Worm (Caenorhabditis elegans) whole organism, L2 larva: Measurements from ENCODE around the gene far-1.

ENCODE experiments used
- C34F6.9 ChIP-seq: fragments of 150-350 bp; optimal IDR thresholded peaks from 2 replicates; lab custom pipeline; 2014; ENCODE audit warnings: missing biosample characterization, missing genetic modification characterization
- F13H6.1 ChIP-seq: sonication (generic microtip); optimal IDR thresholded peaks from 2 replicates; lab custom pipeline; 2016; ENCODE audit warnings: missing genetic modification characterization, missing compliant biosample characterization
- R02D3.7 ChIP-seq: fragments of 150-350 bp; optimal IDR thresholded peaks from 2 replicates; lab custom pipeline; 2014; ENCODE audit warnings: missing biosample characterization, missing genetic modification characterization
- Y55F3AM.14 ChIP-seq: fragments of 200-800 bp; sonication (Bioruptor generic); optimal IDR thresholded peaks from 2 replicates; lab custom pipeline; 2018; ENCODE audit warnings: mild to moderate bottlenecking, missing genetic modification characterization, missing compliant biosample characterization
- alr-1 ChIP-seq: fragments of 150-350 bp; optimal IDR thresholded peaks from 2 replicates; lab custom pipeline; 2014; ENCODE audit warnings: missing biosample characterization, missing genetic modification characterization
- aly-2 ChIP-seq: fragments of 150-350 bp; optimal IDR thresholded peaks from 2 replicates; lab custom pipeline; 2014; ENCODE audit warnings: missing biosample characterization, missing genetic modification characterization
- ama-1 ChIP-seq: fragments of 150-350 bp; optimal IDR thresholded peaks from 2 replicates; lab custom pipeline; 2018; ENCODE audit warnings: inconsistent platforms
- blmp-1 ChIP-seq: sonication (generic microtip); optimal IDR thresholded peaks from 2 replicates; lab custom pipeline; 2017; ENCODE audit warnings: missing genetic modification characterization, mild to moderate bottlenecking, missing compliant biosample characterization, antibody characterized with exemption, moderate library complexity; ENCODE audit not compliant: insufficient read depth
- ceh-16 ChIP-seq: fragments of 150-350 bp; optimal IDR thresholded peaks from 2 replicates; lab custom pipeline; 2014; ENCODE audit warnings: missing biosample characterization, missing genetic modification characterization
- ceh-82 ChIP-seq: fragments of 150-350 bp; optimal IDR thresholded peaks from 2 replicates; lab custom pipeline; 2014; ENCODE audit warnings: missing biosample characterization, missing genetic modification characterization
- crh-2 ChIP-seq: sonication (generic microtip); optimal IDR thresholded peaks from 2 replicates; lab custom pipeline; 2017; ENCODE audit warnings: missing biosample characterization, missing genetic modification characterization
- dmd-4 ChIP-seq: sonication (generic microtip); optimal IDR thresholded peaks from 2 replicates; lab custom pipeline; 2017; ENCODE audit warnings: missing biosample characterization, missing genetic modification characterization
- egl-27 ChIP-seq: sonication (generic microtip); optimal IDR thresholded peaks from 3 replicates; lab custom pipeline; 2017; ENCODE audit warnings: missing biosample characterization, missing genetic modification reagents, missing genetic modification characterization
- elt-1 ChIP-seq: fragments of 150-350 bp; optimal IDR thresholded peaks from 2 replicates; lab custom pipeline; 2014; ENCODE audit warnings: missing biosample characterization, missing genetic modification characterization
- elt-3 ChIP-seq: sonication (generic microtip); optimal IDR thresholded peaks from 2 replicates; lab custom pipeline; 2017; ENCODE audit warnings: missing biosample characterization, missing genetic modification characterization
- fos-1 ChIP-seq: fragments of 150-350 bp; optimal IDR thresholded peaks from 2 replicates; lab custom pipeline; 2014; ENCODE audit warnings: missing biosample characterization, missing genetic modification characterization
- gmeb-1 ChIP-seq: fragments of 150-350 bp; optimal IDR thresholded peaks from 2 replicates; lab custom pipeline; 2014; ENCODE audit warnings: missing biosample characterization, missing genetic modification characterization
- lin-11 ChIP-seq: fragments of 150-350 bp; sonication (generic microtip); optimal IDR thresholded peaks from 2 replicates; lab custom pipeline; 2014; ENCODE audit warnings: missing biosample characterization, missing genetic modification characterization, inconsistent platforms, mixed read lengths
- lin-13 ChIP-seq: fragments of 150-350 bp; optimal IDR thresholded peaks from 2 replicates; lab custom pipeline; 2014; ENCODE audit warnings: missing biosample characterization, missing genetic modification reagents, missing genetic modification characterization
- lin-39 ChIP-seq: fragments of 150-350 bp; optimal IDR thresholded peaks from 2 replicates; lab custom pipeline; 2014; ENCODE audit warnings: missing biosample characterization, missing genetic modification reagents, missing genetic modification characterization
- lsy-2 ChIP-seq, 2 experiments: fragments of 150-350 bp in 1 of 2; sonication (generic microtip) in 1 of 2; optimal IDR thresholded peaks; 2 replicates each; lab custom pipeline; 2014 to 2017; ENCODE audit warnings: missing biosample characterization in 2 of 2, missing genetic modification characterization in 2 of 2
- mab-5 ChIP-seq: fragments of 150-350 bp; optimal IDR thresholded peaks from 2 replicates; lab custom pipeline; 2014; ENCODE audit warnings: missing biosample characterization, missing genetic modification characterization
- mdl-1 ChIP-seq, 2 experiments: fragments of 150-350 bp in 1 of 2; sonication (generic microtip) in 1 of 2; optimal IDR thresholded peaks; 2 replicates each; lab custom pipeline; 2017; ENCODE audit warnings: missing biosample characterization in 2 of 2, missing genetic modification characterization in 2 of 2
- nhr-10 ChIP-seq: sonication (generic microtip); optimal IDR thresholded peaks from 2 replicates; lab custom pipeline; 2017; ENCODE audit warnings: missing biosample characterization, missing genetic modification characterization
- nhr-12 ChIP-seq: fragments of 150-350 bp; optimal IDR thresholded peaks from 2 replicates; lab custom pipeline; 2014; ENCODE audit warnings: missing biosample characterization, missing genetic modification characterization
- nhr-129 ChIP-seq: fragments of 150-350 bp; optimal IDR thresholded peaks from 2 replicates; lab custom pipeline; 2014; ENCODE audit warnings: missing biosample characterization, missing genetic modification characterization
- nhr-21 ChIP-seq: fragments of 150-350 bp; optimal IDR thresholded peaks from 2 replicates; lab custom pipeline; 2014; ENCODE audit warnings: missing biosample characterization, missing genetic modification characterization
- nhr-23 ChIP-seq: fragments of 150-350 bp; optimal IDR thresholded peaks from 2 replicates; lab custom pipeline; 2014; ENCODE audit warnings: missing biosample characterization, missing genetic modification reagents, missing genetic modification characterization
- nhr-237 ChIP-seq: fragments of 150-350 bp; optimal IDR thresholded peaks from 2 replicates; lab custom pipeline; 2014; ENCODE audit warnings: missing biosample characterization, missing genetic modification characterization
- nhr-25 ChIP-seq: fragments of 150-350 bp; sonication (generic microtip); optimal IDR thresholded peaks from 3 replicates; lab custom pipeline; 2014; ENCODE audit warnings: missing biosample characterization, missing genetic modification characterization
- nhr-77 ChIP-seq: fragments of 150-350 bp; optimal IDR thresholded peaks from 2 replicates; lab custom pipeline; 2014; ENCODE audit warnings: missing biosample characterization, missing genetic modification characterization
- sma-3 ChIP-seq: sonication (generic microtip); optimal IDR thresholded peaks from 2 replicates; lab custom pipeline; 2016; ENCODE audit warnings: missing genetic modification reagents, missing genetic modification characterization, missing compliant biosample characterization
- sma-9 ChIP-seq, 2 experiments: fragments of 150-350 bp in 1 of 2; sonication (generic microtip) in 1 of 2; optimal IDR thresholded peaks; 2 replicates each; lab custom pipeline; 2014 to 2016; ENCODE audit warnings: missing genetic modification characterization in 2 of 2, mild to moderate bottlenecking in 1 of 2, missing biosample characterization in 1 of 2, missing compliant biosample characterization in 1 of 2, missing genetic modification reagents in 1 of 2, moderate library complexity in 1 of 2
- unc-39 ChIP-seq: fragments of 150-350 bp; optimal IDR thresholded peaks from 2 replicates; lab custom pipeline; 2014; ENCODE audit warnings: missing biosample characterization, missing genetic modification characterization
- unc-55 ChIP-seq: fragments of 150-350 bp; sonication (generic microtip); optimal IDR thresholded peaks from 3 replicates; lab custom pipeline; 2014; ENCODE audit warnings: missing biosample characterization, missing genetic modification reagents, missing genetic modification characterization
- unc-62 ChIP-seq: fragments of 150-350 bp; optimal IDR thresholded peaks from 2 replicates; lab custom pipeline; 2014; ENCODE audit warnings: missing biosample characterization, missing genetic modification reagents, missing genetic modification characterization
- zag-1 ChIP-seq: fragments of 150-350 bp; optimal IDR thresholded peaks from 2 replicates; lab custom pipeline; 2014; ENCODE audit warnings: missing biosample characterization, missing genetic modification characterization
- ztf-1 ChIP-seq: fragments of 200-800 bp; sonication (Bioruptor generic); conservative IDR thresholded peaks from 2 replicates; pipeline ENCODE4 v1.3.6; 2022; ENCODE audit warnings: missing genetic modification characterization, missing compliant biosample characterization
- ztf-11 ChIP-seq: sonication (generic microtip); optimal IDR thresholded peaks from 2 replicates; lab custom pipeline; 2017; ENCODE audit warnings: missing biosample characterization, missing genetic modification characterization
- ztf-4 ChIP-seq: fragments of 150-350 bp; optimal IDR thresholded peaks from 2 replicates; lab custom pipeline; 2014; ENCODE audit warnings: missing biosample characterization, missing genetic modification characterization

far-1 gene

DNA sequence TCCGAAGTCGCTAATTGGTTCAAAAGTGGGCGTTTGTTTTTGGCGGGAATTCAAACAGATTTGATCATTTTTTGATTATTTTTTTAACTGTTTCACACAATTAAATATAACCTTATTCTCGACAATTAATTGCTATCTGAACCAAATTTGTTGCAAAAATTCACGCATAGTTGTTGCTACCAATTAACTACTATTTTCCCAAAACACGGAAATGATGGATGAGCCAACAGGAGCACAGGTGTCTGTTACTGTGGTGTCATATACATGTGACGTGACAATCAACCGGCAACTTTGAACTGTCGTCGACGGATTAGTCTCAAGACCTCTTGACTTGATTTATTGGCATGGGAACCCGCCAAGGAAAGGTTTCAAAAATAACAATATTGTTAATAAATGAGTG lies 8.3 kb downstream of the far-1 start:
- TF ChIP-seq alr-1 (no peak), nhr-23 (no peak), nhr-10 (tag; lab: Kevin White, UChicago) (no peak), ztf-1 (GFP tag; lab: Robert Waterston, UW) (no peak)

DNA sequence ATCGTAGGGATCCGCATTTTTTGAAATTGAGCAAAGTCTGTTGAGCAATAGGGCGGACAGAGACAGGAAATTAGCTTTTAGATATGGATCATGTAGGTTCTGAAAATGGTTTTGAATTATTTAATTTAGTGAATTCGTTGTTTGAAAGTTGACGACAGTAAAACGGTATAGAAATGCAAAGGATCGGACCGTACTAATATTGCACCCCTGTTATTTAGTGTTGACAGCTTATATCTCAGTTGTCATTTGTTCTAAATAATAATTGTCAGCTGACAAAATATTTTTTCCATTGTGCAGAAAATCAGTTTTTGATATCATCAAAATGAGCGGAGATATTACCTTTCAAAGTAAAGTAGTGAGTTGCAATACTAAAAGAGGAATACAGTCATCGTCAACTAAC lies 9.6 kb downstream of the far-1 start, which contains the start of gene lin-12:
Gene lin-12, minus strand, starts transcription at position 101 of the 400 bp plus-strand sequence.
- TF ChIP-seq nhr-237 (tag; lab: Kevin White, UChicago) (no peak), ztf-4 (tag; lab: Kevin White, UChicago) (no peak), alr-1 (no peak), ama-1 (lab: Kevin White, UChicago) (no peak), nhr-10 (tag; lab: Kevin White, UChicago) (no peak), ceh-16 (no peak), lin-13 (GFP tag; lab: Kevin White, UChicago) (no peak), elt-1 (tag; lab: Kevin White, UChicago) (no peak), nhr-25 (tag; lab: Kevin White, UChicago) (no peak), blmp-1 (tag; lab: Kevin White, UChicago) (no peak), Y55F3AM.14 (GFP tag; lab: Kevin White, UChicago) (no peak), sma-9 (GFP tag; optimal IDR thresholded peaks at IDR 0.05; lab: Kevin White, UChicago) (no peak), sma-9 (tag; optimal IDR thresholded peaks at IDR 0.05; lab: Kevin White, UChicago) (no peak), nhr-129 (no peak), R02D3.7 (tag; lab: Kevin White, UChicago) (no peak), ceh-82 (no peak), nhr-21 (tag; lab: Kevin White, UChicago) (no peak), sma-3 (GFP tag; lab: Kevin White, UChicago) (no peak), egl-27 (tag; lab: Kevin White, UChicago) (no peak), mab-5 (tag; lab: Kevin White, UChicago) (no peak), nhr-12 (tag; lab: Kevin White, UChicago) (no peak)
- TF ChIP-seq, all 48 proteins: peak for 0

DNA sequence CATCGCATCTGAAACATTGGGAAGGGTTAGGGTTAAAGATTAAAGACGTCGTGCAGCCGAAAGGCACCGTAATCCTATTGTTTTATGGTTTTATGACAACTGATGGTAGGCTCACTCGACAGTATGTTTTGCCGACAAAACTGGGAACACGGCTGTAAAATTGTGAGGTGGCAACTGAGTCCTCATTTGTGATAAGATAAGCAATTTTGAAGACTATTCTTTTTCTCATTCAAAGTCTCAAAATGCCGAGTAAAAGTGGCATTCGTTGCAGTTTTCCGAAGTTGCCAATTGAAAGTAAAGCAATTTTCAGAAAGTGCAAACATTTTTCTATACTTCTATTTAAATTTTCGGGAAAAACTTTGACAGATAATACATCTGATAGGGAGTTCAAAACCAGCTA lies 11.3 kb downstream of the far-1 start:
- TF ChIP-seq gmeb-1 (tag; lab: Kevin White, UChicago) (no peak), Y55F3AM.14 (GFP tag; lab: Kevin White, UChicago) (no peak), ceh-82 (no peak), lsy-2 (tag; optimal IDR thresholded peaks at IDR 0.05; lab: Kevin White, UChicago) (no peak), unc-62 (GFP tag; lab: Kevin White, UChicago) (no peak), nhr-23 (no peak), lin-11 (tag; lab: Kevin White, UChicago) (no peak), elt-1 (tag; lab: Kevin White, UChicago) (no peak), nhr-10 (tag; lab: Kevin White, UChicago) (no peak), lin-39 (tag; lab: Kevin White, UChicago) (no peak), ceh-16 (no peak)
- TF ChIP-seq, all 48 proteins: peak for 0

DNA sequence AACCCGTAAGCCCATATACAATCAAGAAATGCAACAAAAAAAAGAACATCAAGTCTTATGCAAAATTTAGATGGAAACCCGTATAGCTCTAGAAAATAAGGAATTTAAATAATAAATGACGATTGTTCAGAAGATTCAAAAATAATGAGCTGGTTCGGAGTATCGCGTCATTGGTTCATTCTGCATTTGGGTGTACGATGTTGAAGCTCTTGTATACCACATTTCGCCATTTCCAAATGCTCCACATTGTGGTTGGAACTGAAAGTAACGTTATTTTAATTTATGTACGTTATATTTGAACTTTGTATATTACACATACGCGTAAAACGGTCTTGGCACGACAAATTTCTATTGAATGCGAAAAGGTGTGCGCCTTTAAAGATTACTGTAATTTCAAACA lies 20.7 kb downstream of the far-1 start:
- TF ChIP-seq nhr-10 (tag; lab: Kevin White, UChicago), result no peak
- no peak for TF ChIP-seq blmp-1 (tag; lab: Kevin White, UChicago)
- TF ChIP-seq mab-5 (tag; lab: Kevin White, UChicago), result no peak
- TF ChIP-seq egl-27 (tag; lab: Kevin White, UChicago), result no peak
- no peak for TF ChIP-seq nhr-77 (tag; lab: Kevin White, UChicago)
- TF ChIP-seq crh-2, result peak; percentile 21
- peak in 1 of 2 experiments; percentile 35 for TF ChIP-seq lsy-2 (tag; optimal IDR thresholded peaks at IDR 0.05; lab: Kevin White, UChicago)
- TF ChIP-seq fos-1 (tag; lab: Kevin White, UChicago), result no peak

DNA sequence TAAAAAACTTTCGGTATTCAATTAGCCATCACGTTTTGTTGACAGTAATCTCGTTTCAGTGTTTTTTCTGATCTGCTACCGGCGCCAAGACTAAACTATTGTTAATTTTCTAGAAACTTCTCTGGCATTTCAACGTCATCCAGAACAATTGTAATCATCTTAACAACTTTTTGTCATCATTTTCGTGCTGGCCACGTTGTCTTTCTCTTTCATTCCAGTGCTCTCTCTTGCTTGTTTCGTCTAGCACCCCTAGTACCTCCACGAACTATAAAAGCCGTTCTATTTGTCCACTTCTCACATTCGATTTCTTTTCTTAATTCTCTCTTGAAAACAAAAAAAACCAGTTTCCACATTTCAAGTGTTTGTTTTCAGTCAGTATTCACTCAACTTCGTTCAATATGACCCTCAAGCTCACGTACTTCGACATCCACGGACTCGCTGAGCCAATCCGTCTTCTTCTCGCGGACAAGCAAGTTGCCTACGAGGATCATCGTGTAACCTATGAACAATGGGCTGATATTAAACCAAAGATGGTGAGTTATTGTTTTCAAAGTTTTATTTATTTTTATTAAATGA lies 21.9 kb downstream of the far-1 start, which contains the start of gene gst-1:
Gene gst-1, plus strand, starts transcription at position 373 of the 576 bp plus-strand sequence.
- TF ChIP-seq nhr-129, result no peak
- TF ChIP-seq unc-62 (GFP tag; lab: Kevin White, UChicago), result no peak
- TF ChIP-seq unc-55 (GFP tag; lab: Kevin White, UChicago), result no peak
- TF ChIP-seq ceh-82, result no peak
- no peak for TF ChIP-seq dmd-4 (tag; lab: Kevin White, UChicago)
- no peak for TF ChIP-seq zag-1 (tag; lab: Kevin White, UChicago)
- TF ChIP-seq alr-1, result no peak
- no peak for TF ChIP-seq egl-27 (tag; lab: Kevin White, UChicago)
- no peak for TF ChIP-seq elt-3 (tag; lab: Kevin White, UChicago)
- no peak for TF ChIP-seq blmp-1 (tag; lab: Kevin White, UChicago)
- TF ChIP-seq nhr-237 (tag; lab: Kevin White, UChicago), result no peak
- TF ChIP-seq aly-2 (tag; lab: Kevin White, UChicago), result no peak
- TF ChIP-seq mdl-1 (tag; optimal IDR thresholded peaks at IDR 0.05; lab: Kevin White, UChicago), result no peak
- TF ChIP-seq F13H6.1 (tag; lab: Kevin White, UChicago), result no peak
- TF ChIP-seq lin-11 (tag; lab: Kevin White, UChicago), result no peak
- TF ChIP-seq R02D3.7 (tag; lab: Kevin White, UChicago), result no peak
- TF ChIP-seq sma-3 (GFP tag; lab: Kevin White, UChicago), result no peak
- no peak for TF ChIP-seq unc-39
- TF ChIP-seq lin-39 (tag; lab: Kevin White, UChicago), result no peak
- no peak for TF ChIP-seq ceh-16
- TF ChIP-seq ztf-1 (GFP tag; lab: Robert Waterston, UW), result no peak
- peak; percentile 80 for TF ChIP-seq ama-1 (lab: Kevin White, UChicago)
- TF ChIP-seq sma-9 (GFP tag; optimal IDR thresholded peaks at IDR 0.05; lab: Kevin White, UChicago), result peak; percentile 62
- TF ChIP-seq sma-9 (tag; optimal IDR thresholded peaks at IDR 0.05; lab: Kevin White, UChicago), result no peak
- no peak for TF ChIP-seq mab-5 (tag; lab: Kevin White, UChicago)
- no peak for TF ChIP-seq gmeb-1 (tag; lab: Kevin White, UChicago)
- TF ChIP-seq ztf-11 (tag; lab: Kevin White, UChicago), result no peak
- no peak for TF ChIP-seq nhr-21 (tag; lab: Kevin White, UChicago)
- TF ChIP-seq lin-13 (GFP tag; lab: Kevin White, UChicago), result no peak
- TF ChIP-seq C34F6.9 (tag; lab: Kevin White, UChicago), result peak; percentile 41
